Worm (Caenorhabditis elegans) whole organism, young adult: ENCODE measurements around the gene mob-3.

Experiments used
- C06A6.2 ChIP-seq: fragments of 200-800 bp; sonication (Bioruptor generic); conservative IDR thresholded peaks from 2 replicates; pipeline ENCODE4 v1.3.6; 2022; ENCODE audit warnings: missing genetic modification characterization, missing compliant biosample characterization
- C17E4.6 ChIP-seq: fragments of 200-800 bp; sonication (Bioruptor generic); IDR thresholded peaks from 2 replicates; pipeline ENCODE4 v1.3.6; 2022; ENCODE audit warnings: missing genetic modification reagents, missing genetic modification characterization, missing compliant biosample characterization
- F49E8.2 ChIP-seq: sonication (generic microtip); optimal IDR thresholded peaks from 3 replicates; lab custom pipeline; 2017; ENCODE audit warnings: missing genetic modification characterization, mild to moderate bottlenecking, missing compliant biosample characterization, antibody characterized with exemption, moderate library complexity; ENCODE audit not compliant: insufficient read depth
- K12H6.12 ChIP-seq: fragments of 200-800 bp; sonication (Bioruptor generic); optimal IDR thresholded peaks from 2 replicates; lab custom pipeline; 2018; ENCODE audit warnings: mild to moderate bottlenecking, missing genetic modification characterization, missing compliant biosample characterization
- T07F8.4 ChIP-seq: sonication (generic microtip); optimal IDR thresholded peaks from 2 replicates; lab custom pipeline; 2016; ENCODE audit warnings: mild to moderate bottlenecking, missing genetic modification characterization, moderate library complexity, missing compliant biosample characterization
- Y56A3A.18 ChIP-seq: fragments of 200-800 bp; sonication (Bioruptor generic); IDR thresholded peaks from 2 replicates; pipeline ENCODE4 v1.3.6; 2022; ENCODE audit warnings: missing genetic modification reagents, missing genetic modification characterization, missing compliant biosample characterization
- Y67H2A.10 ChIP-seq: fragments of 200-800 bp; sonication (Bioruptor generic); conservative IDR thresholded peaks from 2 replicates; pipeline ENCODE4 v1.3.6; 2022; ENCODE audit warnings: missing genetic modification reagents, missing genetic modification characterization, missing compliant biosample characterization
- ZK185.1 ChIP-seq: sonication (generic microtip); optimal IDR thresholded peaks from 2 replicates; lab custom pipeline; 2016; ENCODE audit warnings: mild to moderate bottlenecking, missing genetic modification characterization, missing compliant biosample characterization; ENCODE audit not compliant: poor library complexity, severe bottlenecking
- akir-1 ChIP-seq: fragments of 200-800 bp; sonication (Bioruptor generic); optimal IDR thresholded peaks from 2 replicates; lab custom pipeline; 2018; ENCODE audit warnings: mild to moderate bottlenecking, missing genetic modification characterization, moderate library complexity, missing compliant biosample characterization
- aptf-3 ChIP-seq: fragments of 200-800 bp; sonication (Bioruptor generic); IDR thresholded peaks from 2 replicates; pipeline ENCODE4 v1.3.6; 2022; ENCODE audit warnings: missing genetic modification characterization, missing compliant biosample characterization
- atf-7 ChIP-seq: sonication (generic microtip); optimal IDR thresholded peaks from 2 replicates; lab custom pipeline; 2017; ENCODE audit warnings: mild to moderate bottlenecking, missing genetic modification characterization, missing compliant biosample characterization
- athp-1 ChIP-seq: sonication (generic microtip); optimal IDR thresholded peaks from 2 replicates; lab custom pipeline; 2017; ENCODE audit warnings: mild to moderate bottlenecking, missing genetic modification characterization, missing compliant biosample characterization
- attf-5 ChIP-seq: fragments of 200-800 bp; sonication (Bioruptor generic); optimal IDR thresholded peaks from 2 replicates; lab custom pipeline; 2018; ENCODE audit warnings: mild to moderate bottlenecking, missing genetic modification characterization, missing compliant biosample characterization
- cebp-1 ChIP-seq, 2 experiments: fragments of 200-800 bp in 1 of 2; sonication (Bioruptor generic) in 1 of 2; sonication (generic microtip) in 1 of 2; IDR thresholded peaks in 1 of 2; optimal IDR thresholded peaks in 1 of 2; 2 replicates each; pipeline versions ENCODE4 v1.3.6 to Lab custom; 2017 to 2022; ENCODE audit warnings: missing compliant biosample characterization in 2 of 2, missing genetic modification characterization in 2 of 2, mild to moderate bottlenecking in 1 of 2, missing genetic modification reagents in 1 of 2, moderate library complexity in 1 of 2
- ceh-100 ChIP-seq: fragments of 200-800 bp; sonication (Bioruptor generic); IDR thresholded peaks from 2 replicates; pipeline ENCODE4 v1.3.6; 2022; ENCODE audit warnings: missing genetic modification reagents, missing genetic modification characterization, missing compliant biosample characterization
- dox-1 ChIP-seq: fragments of 200-800 bp; sonication (Bioruptor generic); IDR thresholded peaks from 2 replicates; pipeline ENCODE4 v1.3.6; 2022; ENCODE audit warnings: missing genetic modification reagents, missing genetic modification characterization, missing compliant biosample characterization
- hlh-26 ChIP-seq: fragments of 200-800 bp; sonication (Bioruptor generic); conservative IDR thresholded peaks from 2 replicates; pipeline ENCODE4 v1.3.6; 2022; ENCODE audit warnings: missing genetic modification reagents, missing genetic modification characterization, missing compliant biosample characterization
- hmg-1.2 ChIP-seq: fragments of 200-800 bp; sonication (Bioruptor generic); IDR thresholded peaks from 2 replicates; pipeline ENCODE4 v1.3.6; 2022; ENCODE audit warnings: missing genetic modification reagents, missing genetic modification characterization, missing compliant biosample characterization
- hsf-1 ChIP-seq: fragments of 200-800 bp; sonication (Bioruptor generic); IDR thresholded peaks from 2 replicates; pipeline ENCODE4 v1.3.6; 2022; ENCODE audit warnings: missing genetic modification reagents, missing genetic modification characterization, missing compliant biosample characterization
- let-526 ChIP-seq: fragments of 200-800 bp; sonication (Bioruptor generic); IDR thresholded peaks from 2 replicates; pipeline ENCODE4 v1.3.6; 2022; ENCODE audit warnings: missing genetic modification reagents, missing genetic modification characterization, missing compliant biosample characterization
- lin-26 ChIP-seq: fragments of 200-800 bp; sonication (Bioruptor generic); IDR thresholded peaks from 2 replicates; pipeline ENCODE4 v1.3.6; 2022; ENCODE audit warnings: missing genetic modification reagents, missing genetic modification characterization, missing compliant biosample characterization
- madf-3 ChIP-seq: fragments of 200-800 bp; sonication (Bioruptor generic); IDR thresholded peaks from 2 replicates; pipeline ENCODE4 v1.3.6; 2022; ENCODE audit warnings: missing genetic modification reagents, missing genetic modification characterization, missing compliant biosample characterization
- mcd-1 ChIP-seq: fragments of 200-800 bp; sonication (Bioruptor generic); IDR thresholded peaks from 2 replicates; pipeline ENCODE4 v1.3.6; 2022; ENCODE audit warnings: missing genetic modification reagents, missing genetic modification characterization, missing compliant biosample characterization
- nfya-1 ChIP-seq: sonication (generic microtip); optimal IDR thresholded peaks from 2 replicates; lab custom pipeline; 2017; ENCODE audit warnings: antibody characterized with exemption, missing compliant biosample characterization, missing genetic modification characterization, borderline replicate concordance; ENCODE audit not compliant: insufficient read depth
- nfya-2 ChIP-seq: fragments of 200-800 bp; sonication (Bioruptor generic); IDR thresholded peaks from 2 replicates; pipeline ENCODE4 v1.3.6; 2022; ENCODE audit warnings: missing genetic modification reagents, missing genetic modification characterization, missing compliant biosample characterization
- nfyb-1 ChIP-seq: fragments of 200-800 bp; sonication (Bioruptor generic); IDR thresholded peaks from 2 replicates; pipeline ENCODE4 v1.3.6; 2022; ENCODE audit warnings: missing genetic modification reagents, missing genetic modification characterization, missing compliant biosample characterization
- nhr-27 ChIP-seq: fragments of 200-800 bp; sonication (Bioruptor generic); optimal IDR thresholded peaks from 2 replicates; lab custom pipeline; 2018; ENCODE audit warnings: mild to moderate bottlenecking, missing genetic modification characterization, moderate library complexity, missing compliant biosample characterization
- nhr-80 ChIP-seq: sonication (generic microtip); optimal IDR thresholded peaks from 2 replicates; lab custom pipeline; 2016; ENCODE audit warnings: missing genetic modification characterization, missing compliant biosample characterization
- pbrm-1 ChIP-seq: fragments of 200-800 bp; sonication (Bioruptor generic); IDR thresholded peaks from 2 replicates; pipeline ENCODE4 v1.3.6; 2022; ENCODE audit warnings: missing genetic modification reagents, missing genetic modification characterization, missing compliant biosample characterization
- rcor-1 ChIP-seq: fragments of 200-800 bp; sonication (Bioruptor generic); IDR thresholded peaks from 2 replicates; pipeline ENCODE4 v1.3.6; 2022; ENCODE audit warnings: missing genetic modification reagents, missing genetic modification characterization, missing compliant biosample characterization
- rpc-1 ChIP-seq, 2 experiments: fragments of 150-350 bp in 1 of 2; sonication (generic microtip) in 1 of 2; optimal IDR thresholded peaks; 2 replicates each; lab custom pipeline; 2014 to 2018; ENCODE audit warnings: missing biosample characterization in 1 of 2, missing genetic modification characterization in 1 of 2, missing genetic modification reagents in 1 of 2, missing genotype in 1 of 2
- snpc-4 ChIP-seq, 5 experiments: fragments of 150-350 bp in 1 of 5; sonication (generic microtip) in 4 of 5; optimal IDR thresholded peaks; 2 replicates each; lab custom pipeline; 2014 to 2018; ENCODE audit warnings: missing genetic modification characterization in 5 of 5, missing biosample characterization in 3 of 5, antibody characterized with exemption in 2 of 5, mild to moderate bottlenecking in 2 of 5, missing compliant biosample characterization in 2 of 5, missing genotype in 2 of 5, moderate library complexity in 2 of 5, missing genetic modification reagents in 1 of 5
- somi-1 ChIP-seq: fragments of 200-800 bp; sonication (Bioruptor generic); optimal IDR thresholded peaks from 2 replicates; lab custom pipeline; 2018; ENCODE audit warnings: mild to moderate bottlenecking, missing genetic modification characterization, missing compliant biosample characterization
- sptf-2 ChIP-seq: fragments of 200-800 bp; sonication (Bioruptor generic); optimal IDR thresholded peaks from 2 replicates; lab custom pipeline; 2018; ENCODE audit warnings: mild to moderate bottlenecking, missing genetic modification characterization, missing compliant biosample characterization
- tbx-9 ChIP-seq: sonication (generic microtip); optimal IDR thresholded peaks from 2 replicates; lab custom pipeline; 2016; ENCODE audit warnings: borderline replicate concordance, missing genetic modification characterization, inconsistent platforms, missing compliant biosample characterization
- zfh-2 ChIP-seq: fragments of 200-800 bp; sonication (Bioruptor generic); conservative IDR thresholded peaks from 2 replicates; pipeline ENCODE4 v1.3.6; 2022; ENCODE audit warnings: missing genetic modification reagents, missing genetic modification characterization, missing compliant biosample characterization
- zim-3 ChIP-seq: sonication (generic microtip); optimal IDR thresholded peaks from 2 replicates; lab custom pipeline; 2017; ENCODE audit warnings: mild to moderate bottlenecking, missing genetic modification characterization, moderate library complexity, missing compliant biosample characterization
- ztf-22 ChIP-seq: fragments of 200-800 bp; sonication (Bioruptor generic); optimal IDR thresholded peaks from 2 replicates; lab custom pipeline; 2018; ENCODE audit warnings: mild to moderate bottlenecking, missing genetic modification characterization, moderate library complexity, missing compliant biosample characterization

The mob-3 gene

ce11 chrIV:7393700-7394099 lies 5.0 kb upstream of the mob-3 start, which contains the start of gene pitr-1:
Gene pitr-1, plus strand, starts transcription at chrIV:7394085.
- TF ChIP-seq K12H6.12 (tag; lab: Kevin White, UChicago) (no peak), rpc-1 (optimal IDR thresholded peaks at IDR 0.05; lab: Kevin White, UChicago) (no peak), rpc-1 (tag; optimal IDR thresholded peaks at IDR 0.05; lab: Kevin White, UChicago) (no peak), F49E8.2 (tag; lab: Kevin White, UChicago) (no peak), cebp-1 (GFP tag; IDR thresholded peaks at IDR 0.05; lab: Robert Waterston, UW) (no peak), cebp-1 (tag; optimal IDR thresholded peaks at IDR 0.05; lab: Kevin White, UChicago) (peak; percentile 15), nhr-80 (peak; percentile 60), ZK185.1 (tag; lab: Kevin White, UChicago) (peak; percentile 3), attf-5 (peak; percentile 16)

- peak; percentile 58; the same call in 1 of the 2 replicates for TF ChIP-seq C06A6.2 (GFP tag; lab: Robert Waterston, UW)
- peak; percentile 68 for TF ChIP-seq K12H6.12 (tag; lab: Kevin White, UChicago)
- no peak for TF ChIP-seq madf-3
- peak; percentile 26 for TF ChIP-seq snpc-4 (GFP tag; optimal IDR thresholded peaks at IDR 0.05; lab: Kevin White, UChicago)
- TF ChIP-seq snpc-4 (tag; optimal IDR thresholded peaks at IDR 0.05; lab: Kevin White, UChicago): no peak
- peak; percentile 18 for TF ChIP-seq somi-1 (GFP tag; lab: Kevin White, UChicago)
- peak; percentile 95 for TF ChIP-seq cebp-1 (GFP tag; IDR thresholded peaks at IDR 0.05; lab: Robert Waterston, UW)
- TF ChIP-seq cebp-1 (tag; optimal IDR thresholded peaks at IDR 0.05; lab: Kevin White, UChicago): peak; percentile 98
- TF ChIP-seq atf-7 (tag; lab: Kevin White, UChicago): peak; percentile 61
- TF ChIP-seq rpc-1 (optimal IDR thresholded peaks at IDR 0.05; lab: Kevin White, UChicago): no peak
- TF ChIP-seq rpc-1 (tag; optimal IDR thresholded peaks at IDR 0.05; lab: Kevin White, UChicago): no peak
- no peak for TF ChIP-seq zim-3 (tag; lab: Kevin White, UChicago)
- no peak for TF ChIP-seq T07F8.4 (tag; lab: Kevin White, UChicago)
- no peak; the same call in 1 of the 2 replicates for TF ChIP-seq nfyb-1
- peak; percentile 38; the same call in 1 of the 2 replicates for TF ChIP-seq zfh-2 (GFP tag; lab: Robert Waterston, UW)
- no peak for TF ChIP-seq nfya-1 (tag; lab: Kevin White, UChicago)
- TF ChIP-seq nfya-2: no peak
- no peak for TF ChIP-seq akir-1 (GFP tag; lab: Kevin White, UChicago)
- TF ChIP-seq F49E8.2 (tag; lab: Kevin White, UChicago): no peak
- TF ChIP-seq Y56A3A.18: no peak
Measured at ce11 chrIV:7391534-7392343, 3.0 kb upstream of the mob-3 start.

ce11 chrIV:7390126-7390766 lies 1.5 kb upstream of the mob-3 start:
- no peak for TF ChIP-seq Y67H2A.10 (GFP tag; lab: Robert Waterston, UW)
- no peak for TF ChIP-seq aptf-3 (GFP tag; lab: Robert Waterston, UW)
- TF ChIP-seq C17E4.6: no peak
- TF ChIP-seq zfh-2 (GFP tag; lab: Robert Waterston, UW): peak; percentile 74
- TF ChIP-seq mcd-1 (GFP tag; lab: Robert Waterston, UW): no peak
- 0 out of 2 replicates have a peak, but pooled peaks have one; percentile 44 for TF ChIP-seq hsf-1 (GFP tag; lab: Robert Waterston, UW)
- TF ChIP-seq rpc-1 (optimal IDR thresholded peaks at IDR 0.05; lab: Kevin White, UChicago): no peak
- TF ChIP-seq rpc-1 (tag; optimal IDR thresholded peaks at IDR 0.05; lab: Kevin White, UChicago): no peak
- TF ChIP-seq ztf-22 (GFP tag; lab: Kevin White, UChicago): no peak
- TF ChIP-seq lin-26 (GFP tag; lab: Robert Waterston, UW): 0 out of 2 replicates have a peak, but pooled peaks have one; percentile 26
- 0 out of 2 replicates have a peak, but pooled peaks have one; percentile 36 for TF ChIP-seq dox-1
- TF ChIP-seq tbx-9 (tag; lab: Kevin White, UChicago): no peak
- TF ChIP-seq pbrm-1: no peak
- no peak for TF ChIP-seq hlh-26 (GFP tag; lab: Robert Waterston, UW)
- no peak for TF ChIP-seq nhr-27 (tag; lab: Kevin White, UChicago)
- TF ChIP-seq athp-1: no peak
- TF ChIP-seq let-526 (GFP tag; lab: Robert Waterston, UW): no peak
- no peak for TF ChIP-seq sptf-2 (GFP tag; lab: Kevin White, UChicago)
- TF ChIP-seq rcor-1: no peak
- no peak for TF ChIP-seq ceh-100 (GFP tag; lab: Robert Waterston, UW)
- TF ChIP-seq hmg-1.2 (GFP tag; lab: Robert Waterston, UW): peak; percentile 38; the same call in 1 of the 2 replicates
- no peak for TF ChIP-seq cebp-1 (GFP tag; IDR thresholded peaks at IDR 0.05; lab: Robert Waterston, UW)
- TF ChIP-seq cebp-1 (tag; optimal IDR thresholded peaks at IDR 0.05; lab: Kevin White, UChicago): peak; percentile 0
